Fruit fly (Drosophila melanogaster): ENCODE results near the gene CG44532.

Gene CG44532

DNA sequence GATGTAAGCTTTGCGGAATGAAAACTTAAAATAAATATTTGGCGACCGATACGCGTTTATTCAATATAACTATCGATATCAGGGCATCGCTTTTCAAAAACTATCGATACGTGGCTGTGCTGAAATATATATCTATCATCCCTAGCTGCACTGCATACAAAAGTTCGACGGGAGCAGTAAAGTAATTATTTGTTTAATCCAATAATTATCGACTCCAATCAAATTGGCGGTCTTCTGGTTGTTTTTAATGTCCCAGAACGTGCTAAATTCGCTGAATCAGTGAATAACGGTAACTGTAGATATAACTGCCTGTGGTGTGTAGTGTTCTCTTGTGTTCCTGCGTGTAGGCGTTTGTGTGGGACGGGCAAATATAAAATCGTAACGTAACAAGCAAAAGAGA, 1.2 kb downstream of the CG44532 start, which contains the start of gene mei-P26 (continued):
- TF ChIP-seq CG31388 (GFP tag; optimal IDR thresholded peaks at IDR 0.05) (no peak), HLH4C (GFP tag; IDR thresholded peaks at IDR 0.05; ENCODE audit: partially characterized antibody) (peak; percentile 81), B-H1 (GFP tag; IDR thresholded peaks at IDR 0.05) (no peak), Poxn (GFP tag; IDR thresholded peaks at IDR 0.05) (no peak), Dll (GFP tag; IDR thresholded peaks at IDR 0.05; ENCODE audit: partially characterized antibody) (peak; percentile 79), ash1 (GFP tag; optimal IDR thresholded peaks at IDR 0.05) (no peak), CG13775 (GFP tag; optimal IDR thresholded peaks at IDR 0.05) (no peak), CG1602 (GFP tag; optimal IDR thresholded peaks at IDR 0.05) (no peak), CG17359 (tag; optimal IDR thresholded peaks at IDR 0.05) (no peak), gce (GFP tag; IDR thresholded peaks at IDR 0.05) (no peak), CG33213 (GFP tag; optimal IDR thresholded peaks at IDR 0.05) (no peak), Hr3 (GFP tag; optimal IDR thresholded peaks at IDR 0.05) (no peak), hkb (optimal IDR thresholded peaks at IDR 0.05) (no peak), hkb (GFP tag; IDR thresholded peaks at IDR 0.05) (no peak), Lpt (GFP tag; optimal IDR thresholded peaks at IDR 0.05) (no peak), Oaz (GFP tag; IDR thresholded peaks at IDR 0.05) (no peak), CG16779 (GFP tag; IDR thresholded peaks at IDR 0.05) (no peak), crp (GFP tag; optimal IDR thresholded peaks at IDR 0.05) (peak in 1 of 2 experiments; percentile 12), pros (GFP tag; optimal IDR thresholded peaks at IDR 0.05) (no peak), jumu (GFP tag; optimal IDR thresholded peaks at IDR 0.05) (no peak), CG4854 (GFP tag; optimal IDR thresholded peaks at IDR 0.05) (no peak), Myb (GFP tag; optimal IDR thresholded peaks at IDR 0.05) (no peak), fu2 (GFP tag; optimal IDR thresholded peaks at IDR 0.05) (no peak), lilli (GFP tag; optimal IDR thresholded peaks at IDR 0.05) (no peak), CG2712 (tag; optimal IDR thresholded peaks at IDR 0.05) (peak; percentile 22), bowl (GFP tag; IDR thresholded peaks at IDR 0.05) (no peak), CG34422 (GFP tag; IDR thresholded peaks at IDR 0.05) (no peak), zf30C (GFP tag; optimal IDR thresholded peaks at IDR 0.05) (no peak), CG4617 (GFP tag; optimal IDR thresholded peaks at IDR 0.05; ENCODE audit: borderline replicate concordance) (peak; percentile 6), ken (GFP tag; IDR thresholded peaks at IDR 0.05) (no peak), CG17612 (GFP tag; IDR thresholded peaks at IDR 0.05) (no peak), NfI (GFP tag; optimal IDR thresholded peaks at IDR 0.05) (no peak), Hr78 (GFP tag; optimal IDR thresholded peaks at IDR 0.05) (no peak), CG11560 (tag; IDR thresholded peaks at IDR 0.05) (no peak), NC2α (GFP tag; optimal IDR thresholded peaks at IDR 0.05) (no peak), sug (tag; optimal IDR thresholded peaks at IDR 0.05) (no peak), bbx (GFP tag; IDR thresholded peaks at IDR 0.05; ENCODE audit: partially characterized antibody) (peak; percentile 90), ind (GFP tag; optimal IDR thresholded peaks at IDR 0.05) (no peak), cwo (GFP tag; optimal IDR thresholded peaks at IDR 0.05) (no peak), CG18619 (GFP tag; optimal IDR thresholded peaks at IDR 0.05) (no peak), CG6813 (GFP tag; optimal IDR thresholded peaks at IDR 0.05) (no peak), CG11093 (GFP tag; IDR thresholded peaks at IDR 0.05) (no peak), dmrt11E (tag; optimal IDR thresholded peaks at IDR 0.05) (no peak), Awh (GFP tag; IDR thresholded peaks at IDR 0.05) (no peak), klu (GFP tag; IDR thresholded peaks at IDR 0.05) (no peak), CG42726 (GFP tag; IDR thresholded peaks at IDR 0.05; ENCODE audit: partially characterized antibody) (peak; percentile 82; the same call in 1 of the 2 replicates), Doc2 (GFP tag; IDR thresholded peaks at IDR 0.05) (no peak), ro (GFP tag; IDR thresholded peaks at IDR 0.05) (no peak), Pdp1 (GFP tag; optimal IDR thresholded peaks at IDR 0.05) (peak in 1 of 2 experiments; percentile 26), disco-r (GFP tag; optimal IDR thresholded peaks at IDR 0.05) (no peak), tin (GFP tag; optimal IDR thresholded peaks at IDR 0.05) (no peak), kay (GFP tag; optimal IDR thresholded peaks at IDR 0.05) (no peak)
